Worm (Caenorhabditis elegans) whole organism, L3 larva: Measurements from ENCODE around the gene clec-142.

ENCODE experiments used
- R02D3.7 ChIP-seq: fragments of 150-350 bp; optimal IDR thresholded peaks from 2 replicates; lab custom pipeline; 2014; ENCODE audit warnings: missing biosample characterization, missing genetic modification characterization
- ama-1 ChIP-seq: fragments of 150-350 bp; optimal IDR thresholded peaks from 2 replicates; lab custom pipeline; 2018
- ceh-28 ChIP-seq: fragments of 150-350 bp; optimal IDR thresholded peaks from 2 replicates; lab custom pipeline; 2014; ENCODE audit warnings: missing biosample characterization, missing genetic modification reagents, missing genetic modification characterization
- ceh-82 ChIP-seq: fragments of 150-350 bp; optimal IDR thresholded peaks from 2 replicates; lab custom pipeline; 2014; ENCODE audit warnings: missing biosample characterization, missing genetic modification characterization
- elt-3 ChIP-seq, 3 experiments: fragments of 150-350 bp in 1 of 3; sonication (generic microtip) in 2 of 3; optimal IDR thresholded peaks; 2 replicates in 2 of 3; 4 replicates in 1 of 3; lab custom pipeline; 2014 to 2017; ENCODE audit warnings: missing biosample characterization in 3 of 3, missing genetic modification characterization in 3 of 3
- lin-15B ChIP-seq: fragments of 150-350 bp; optimal IDR thresholded peaks from 2 replicates; lab custom pipeline; 2014; ENCODE audit warnings: missing biosample characterization, missing genetic modification characterization
- mdl-1 ChIP-seq: fragments of 150-350 bp; optimal IDR thresholded peaks from 2 replicates; lab custom pipeline; 2014; ENCODE audit warnings: missing biosample characterization, missing genetic modification characterization
- nhr-25 ChIP-seq: sonication (generic microtip); optimal IDR thresholded peaks from 2 replicates; lab custom pipeline; 2017; ENCODE audit warnings: missing biosample characterization, missing genetic modification characterization
- nhr-76 ChIP-seq: fragments of 150-350 bp; sonication (generic microtip); optimal IDR thresholded peaks from 5 replicates; lab custom pipeline; 2014; ENCODE audit warnings: missing biosample characterization, missing genetic modification characterization
- snpc-4 ChIP-seq: fragments of 150-350 bp; optimal IDR thresholded peaks from 2 replicates; lab custom pipeline; 2014; ENCODE audit warnings: missing biosample characterization, missing genetic modification characterization
- ztf-11 ChIP-seq: fragments of 150-350 bp; optimal IDR thresholded peaks from 2 replicates; lab custom pipeline; 2014; ENCODE audit warnings: missing biosample characterization, missing genetic modification characterization
- ztf-4 ChIP-seq: fragments of 150-350 bp; optimal IDR thresholded peaks from 2 replicates; lab custom pipeline; 2014; ENCODE audit warnings: missing biosample characterization, missing genetic modification characterization

DNA sequence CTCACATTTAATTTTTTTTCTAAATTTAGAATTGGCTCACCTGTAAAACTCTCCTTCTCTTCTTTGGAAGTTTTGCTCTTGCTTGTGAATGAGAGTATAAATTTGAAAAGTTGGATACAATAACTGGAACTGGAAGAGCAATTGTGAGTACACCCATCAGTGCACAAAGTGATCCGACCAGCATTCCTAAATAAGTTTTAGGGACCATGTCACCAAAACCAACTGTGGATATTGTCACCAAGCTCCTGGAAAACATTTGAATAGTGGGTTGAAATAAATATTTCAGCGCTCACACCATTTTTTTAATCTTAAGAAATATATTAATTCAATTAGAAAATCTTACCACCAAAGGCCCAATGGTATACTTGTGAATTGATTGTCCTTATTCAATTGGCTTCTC is 29.8 kb downstream of the clec-142 start:
- TF ChIP-seq lin-15B (no peak), snpc-4 (no peak), ztf-11 (tag; lab: Kevin White, UChicago) (no peak), ztf-4 (no peak), ceh-28 (tag; lab: Kevin White, UChicago) (no peak), nhr-25 (no peak), ceh-82 (tag; lab: Kevin White, UChicago) (no peak), elt-3 (tag; optimal IDR thresholded peaks at IDR 0.05; lab: Kevin White, UChicago) (no peak), R02D3.7 (tag; lab: Kevin White, UChicago) (no peak), ama-1 (lab: Kevin White, UChicago) (no peak), nhr-76 (tag; lab: Kevin White, UChicago) (no peak), mdl-1 (tag; lab: Kevin White, UChicago) (no peak)
